Worm (Caenorhabditis elegans) whole organism, L1 larva: ENCODE data around the gene F56C9.6.

Experiments used
- C04F5.9 ChIP-seq: sonication (generic microtip); optimal IDR thresholded peaks from 2 replicates; lab custom pipeline; 2016; ENCODE audit warnings: missing genetic modification characterization, missing compliant biosample characterization
- C16A3.4 ChIP-seq: fragments of 150-350 bp; optimal IDR thresholded peaks from 2 replicates; lab custom pipeline; 2014; ENCODE audit warnings: missing biosample characterization, missing genetic modification characterization
- alr-1 ChIP-seq: fragments of 200-800 bp; sonication (Bioruptor generic); optimal IDR thresholded peaks from 2 replicates; lab custom pipeline; 2018; ENCODE audit warnings: borderline replicate concordance, mild to moderate bottlenecking, missing genetic modification characterization, missing compliant biosample characterization
- aly-2 ChIP-seq: fragments of 150-350 bp; optimal IDR thresholded peaks from 2 replicates; lab custom pipeline; 2014; ENCODE audit warnings: missing biosample characterization, missing genetic modification characterization
- ama-1 ChIP-seq: fragments of 150-350 bp; optimal IDR thresholded peaks from 2 replicates; lab custom pipeline; 2014
- ceh-8 ChIP-seq: fragments of 200-800 bp; sonication (Bioruptor generic); optimal IDR thresholded peaks from 2 replicates; lab custom pipeline; 2018; ENCODE audit warnings: mild to moderate bottlenecking, missing genetic modification characterization, moderate library complexity, missing compliant biosample characterization
- ceh-82 ChIP-seq, 3 experiments: fragments of 150-350 bp in 1 of 3; sonication (generic microtip) in 2 of 3; optimal IDR thresholded peaks; 2 replicates each; lab custom pipeline; 2014 to 2017; ENCODE audit warnings: missing biosample characterization in 3 of 3, missing genetic modification characterization in 3 of 3
- dsc-1 ChIP-seq: sonication (generic microtip); optimal IDR thresholded peaks from 2 replicates; lab custom pipeline; 2016; ENCODE audit warnings: mild to moderate bottlenecking, missing genetic modification characterization, missing compliant biosample characterization
- ets-5 ChIP-seq: fragments of 200-800 bp; sonication (Bioruptor generic); IDR thresholded peaks from 2 replicates; pipeline ENCODE4 v1.3.6; 2022; ENCODE audit warnings: missing genetic modification characterization, missing compliant biosample characterization
- fkh-4 ChIP-seq: sonication (generic microtip); optimal IDR thresholded peaks from 2 replicates; lab custom pipeline; 2016; ENCODE audit warnings: missing compliant biosample characterization, missing genetic modification characterization, borderline replicate concordance
- fkh-8 ChIP-seq: sonication (generic microtip); optimal IDR thresholded peaks from 2 replicates; lab custom pipeline; 2016; ENCODE audit warnings: mild to moderate bottlenecking, missing genetic modification characterization, missing compliant biosample characterization
- fos-1 ChIP-seq: fragments of 150-350 bp; optimal IDR thresholded peaks from 2 replicates; lab custom pipeline; 2014; ENCODE audit warnings: missing biosample characterization, missing genetic modification characterization
- grh-1 ChIP-seq: fragments of 200-800 bp; sonication (Bioruptor generic); IDR thresholded peaks from 2 replicates; pipeline ENCODE4 v1.3.6; 2022; ENCODE audit warnings: missing genetic modification reagents, missing genetic modification characterization, missing compliant biosample characterization
- hlh-17 ChIP-seq: fragments of 200-800 bp; sonication (Bioruptor generic); optimal IDR thresholded peaks from 2 replicates; lab custom pipeline; 2018; ENCODE audit warnings: missing genetic modification characterization, mild to moderate bottlenecking, missing compliant biosample characterization, moderate library complexity, borderline replicate concordance
- hlh-4 ChIP-seq: sonication (generic microtip); optimal IDR thresholded peaks from 2 replicates; lab custom pipeline; 2016; ENCODE audit warnings: mild to moderate bottlenecking, missing genetic modification characterization, missing compliant biosample characterization
- irx-1 ChIP-seq: sonication (generic microtip); optimal IDR thresholded peaks from 2 replicates; lab custom pipeline; 2016; ENCODE audit warnings: missing genetic modification characterization, missing compliant biosample characterization
- jun-1 ChIP-seq: fragments of 150-350 bp; optimal IDR thresholded peaks from 2 replicates; lab custom pipeline; 2014; ENCODE audit warnings: missing biosample characterization, missing genetic modification reagents, missing genetic modification characterization
- lin-15B ChIP-seq: fragments of 150-350 bp; sonication (generic microtip); optimal IDR thresholded peaks from 3 replicates; lab custom pipeline; 2014; ENCODE audit warnings: missing biosample characterization, missing genetic modification characterization
- lin-39 ChIP-seq: fragments of 150-350 bp; optimal IDR thresholded peaks from 2 replicates; lab custom pipeline; 2014; ENCODE audit warnings: missing biosample characterization, missing genetic modification reagents, missing genetic modification characterization
- lir-3 ChIP-seq: sonication (generic microtip); optimal IDR thresholded peaks from 2 replicates; lab custom pipeline; 2016; ENCODE audit warnings: mild to moderate bottlenecking, missing genetic modification characterization, moderate library complexity, missing compliant biosample characterization; ENCODE audit not compliant: poor library complexity
- mab-9 ChIP-seq: fragments of 200-800 bp; sonication (Bioruptor generic); IDR thresholded peaks from 2 replicates; pipeline ENCODE4 v1.3.6; 2022; ENCODE audit warnings: missing genetic modification reagents, missing genetic modification characterization, missing compliant biosample characterization
- mep-1 ChIP-seq: fragments of 150-350 bp; optimal IDR thresholded peaks from 2 replicates; lab custom pipeline; 2014; ENCODE audit warnings: missing biosample characterization, missing genetic modification characterization
- nhr-12 ChIP-seq: sonication (generic microtip); optimal IDR thresholded peaks from 2 replicates; lab custom pipeline; 2017; ENCODE audit warnings: missing biosample characterization, missing genetic modification characterization
- nhr-19 ChIP-seq: fragments of 200-800 bp; sonication (Bioruptor generic); conservative IDR thresholded peaks from 2 replicates; pipeline ENCODE4 v1.3.6; 2022; ENCODE audit warnings: missing genetic modification characterization, missing compliant biosample characterization
- nhr-20 ChIP-seq: sonication (generic microtip); optimal IDR thresholded peaks from 2 replicates; lab custom pipeline; 2016; ENCODE audit warnings: mild to moderate bottlenecking, missing genetic modification characterization, missing compliant biosample characterization
- nhr-237 ChIP-seq: fragments of 150-350 bp; optimal IDR thresholded peaks from 2 replicates; lab custom pipeline; 2014; ENCODE audit warnings: missing biosample characterization, missing genetic modification characterization
- nhr-28 ChIP-seq: fragments of 150-350 bp; optimal IDR thresholded peaks from 2 replicates; lab custom pipeline; 2014; ENCODE audit warnings: missing biosample characterization, missing genetic modification characterization
- nhr-47 ChIP-seq: sonication (generic microtip); optimal IDR thresholded peaks from 2 replicates; lab custom pipeline; 2016; ENCODE audit warnings: mild to moderate bottlenecking, missing genetic modification characterization, moderate library complexity, missing compliant biosample characterization
- nhr-76 ChIP-seq: sonication (generic microtip); optimal IDR thresholded peaks from 2 replicates; lab custom pipeline; 2017; ENCODE audit warnings: missing biosample characterization, missing genetic modification characterization
- nhr-77 ChIP-seq: fragments of 150-350 bp; optimal IDR thresholded peaks from 2 replicates; lab custom pipeline; 2014; ENCODE audit warnings: missing biosample characterization, missing genetic modification characterization
- nhr-85 ChIP-seq: sonication (generic microtip); peaks from one replicate; lab custom pipeline; 2016; ENCODE audit warnings: missing genetic modification characterization, inconsistent platforms, missing compliant biosample characterization
- nhr-90 ChIP-seq: sonication (generic microtip); optimal IDR thresholded peaks from 2 replicates; lab custom pipeline; 2016; ENCODE audit warnings: mild to moderate bottlenecking, missing genetic modification characterization, missing compliant biosample characterization; ENCODE audit not compliant: poor library complexity
- pax-3 ChIP-seq: fragments of 200-800 bp; sonication (Bioruptor generic); optimal IDR thresholded peaks from 2 replicates; lab custom pipeline; 2018; ENCODE audit warnings: mild to moderate bottlenecking, missing genetic modification characterization, moderate library complexity, missing compliant biosample characterization
- pqm-1 ChIP-seq: sonication (generic microtip); optimal IDR thresholded peaks from 3 replicates; lab custom pipeline; 2017; ENCODE audit warnings: missing biosample characterization, missing genetic modification characterization
- snpc-4 ChIP-seq: fragments of 150-350 bp; optimal IDR thresholded peaks from 2 replicates; lab custom pipeline; 2014; ENCODE audit warnings: missing biosample characterization, missing genetic modification characterization
- snu-23 ChIP-seq: sonication (generic microtip); optimal IDR thresholded peaks from 2 replicates; lab custom pipeline; 2016; ENCODE audit warnings: missing genetic modification characterization, missing compliant biosample characterization
- tbx-2 ChIP-seq: sonication (generic microtip); optimal IDR thresholded peaks from 2 replicates; lab custom pipeline; 2016; ENCODE audit warnings: missing genetic modification characterization, missing compliant biosample characterization
- tlp-1 ChIP-seq: fragments of 150-350 bp; optimal IDR thresholded peaks from 2 replicates; lab custom pipeline; 2014; ENCODE audit warnings: missing biosample characterization, missing genetic modification characterization
- unc-30 ChIP-seq: sonication (generic microtip); optimal IDR thresholded peaks from 2 replicates; lab custom pipeline; 2017; ENCODE audit warnings: missing biosample characterization, missing genetic modification characterization
- unc-62 ChIP-seq: fragments of 150-350 bp; optimal IDR thresholded peaks from 2 replicates; lab custom pipeline; 2014; ENCODE audit warnings: missing biosample characterization, missing genetic modification reagents, missing genetic modification characterization
- unc-98 ChIP-seq: fragments of 200-800 bp; sonication (Bioruptor generic); IDR thresholded peaks from 2 replicates; pipeline ENCODE4 v1.3.6; 2022; ENCODE audit warnings: missing genetic modification characterization, missing compliant biosample characterization
- vab-15 ChIP-seq: sonication (generic microtip); optimal IDR thresholded peaks from 2 replicates; lab custom pipeline; 2017; ENCODE audit warnings: missing genotype, mild to moderate bottlenecking, missing genetic modification characterization, missing compliant biosample characterization
- zip-4 ChIP-seq: fragments of 200-800 bp; sonication (Bioruptor generic); optimal IDR thresholded peaks from 2 replicates; lab custom pipeline; 2018; ENCODE audit warnings: mild to moderate bottlenecking, missing genetic modification characterization, moderate library complexity, missing compliant biosample characterization
- ztf-4 ChIP-seq: fragments of 150-350 bp; optimal IDR thresholded peaks from 2 replicates; lab custom pipeline; 2014; ENCODE audit warnings: missing biosample characterization, missing genetic modification characterization

F56C9.6 gene

ce11 chrIII:7277228-7277627 is 33.3 kb downstream of the F56C9.6 start, which contains the start of the genes spot-1 and B0361.11 (continued):
- TF ChIP-seq nhr-77 (no peak), vab-15 (tag; lab: Kevin White, UChicago) (no peak), C04F5.9 (tag; lab: Kevin White, UChicago) (peak; percentile 31), nhr-76 (tag; lab: Kevin White, UChicago) (no peak), nhr-28 (tag; lab: Kevin White, UChicago) (no peak), nhr-90 (peak; percentile 52), snu-23 (GFP tag; lab: Kevin White, UChicago) (peak; percentile 81), unc-98 (GFP tag; lab: Robert Waterston, UW) (no peak), tlp-1 (no peak), pqm-1 (tag; lab: Kevin White, UChicago) (no peak), ceh-8 (no peak), C16A3.4 (tag; lab: Kevin White, UChicago) (peak; percentile 72), lin-15B (tag; lab: Kevin White, UChicago) (peak; percentile 53), tbx-2 (tag; lab: Kevin White, UChicago) (peak; percentile 69), snpc-4 (tag; lab: Kevin White, UChicago) (peak; percentile 72), unc-62 (GFP tag; lab: Kevin White, UChicago) (no peak), fos-1 (tag; lab: Kevin White, UChicago) (peak; percentile 18), mab-9 (GFP tag; lab: Robert Waterston, UW) (no peak), nhr-85 (peak; percentile 83), lin-39 (tag; lab: Kevin White, UChicago) (peak; percentile 27), jun-1 (peak; percentile 32), lir-3 (tag; lab: Kevin White, UChicago) (peak; percentile 41), aly-2 (tag; lab: Kevin White, UChicago) (no peak), fkh-4 (no peak), hlh-17 (GFP tag; lab: Kevin White, UChicago) (no peak), irx-1 (tag; lab: Kevin White, UChicago) (peak; percentile 39), alr-1 (tag; lab: Kevin White, UChicago) (no peak), ceh-82 (tag; optimal IDR thresholded peaks at IDR 0.05; lab: Kevin White, UChicago) (peak; percentile 23 to 58 (median 50))

- no peak for TF ChIP-seq nhr-20 (tag; lab: Kevin White, UChicago)
- TF ChIP-seq nhr-47: no peak
- TF ChIP-seq mep-1: no peak
- no peak for TF ChIP-seq ama-1
- no peak for TF ChIP-seq unc-30
- TF ChIP-seq nhr-19: no peak
- no peak for TF ChIP-seq zip-4 (GFP tag; lab: Kevin White, UChicago)
- no peak for TF ChIP-seq nhr-77
- TF ChIP-seq nhr-237 (tag; lab: Kevin White, UChicago): no peak
- TF ChIP-seq ztf-4: no peak
- no peak for TF ChIP-seq dsc-1 (tag; lab: Kevin White, UChicago)
- no peak for TF ChIP-seq pax-3 (tag; lab: Kevin White, UChicago)
- TF ChIP-seq hlh-4 (tag; lab: Kevin White, UChicago): no peak
- TF ChIP-seq nhr-12: no peak
- no peak for TF ChIP-seq fkh-8 (tag; lab: Kevin White, UChicago)
- no peak for TF ChIP-seq grh-1
- TF ChIP-seq lin-39 (tag; lab: Kevin White, UChicago): no peak
- TF ChIP-seq ets-5 (GFP tag; lab: Robert Waterston, UW): no peak
- no peak for TF ChIP-seq irx-1 (tag; lab: Kevin White, UChicago)
Observed at ce11 chrIII:7275296-7275695, 35.3 kb downstream of the F56C9.6 start, which contains the start of gene psd-1. Gene psd-1 (minus strand): TSS chrIII:7275396.
